Fruit fly (Drosophila melanogaster) whole organism, embryonic: ENCODE data around the gene Ublcp1.
A peak's percentile ranks its signal among the peaks of the same experiment; 100 is the strongest.

Source experiments
- BtbVII ChIP-seq: fragments of 200-800 bp; sonication (Bioruptor generic); optimal IDR thresholded peaks from 3 replicates; lab custom pipeline; 2017; ENCODE audit warnings: missing biosample characterization, mild to moderate bottlenecking, missing genetic modification characterization
- CG10321 ChIP-seq: fragments of 200-800 bp; sonication (Bioruptor generic); IDR thresholded peaks from 2 replicates; pipeline ENCODE4 v1.3.6; 2022; ENCODE audit warnings: missing biosample characterization, missing genetic modification characterization
- CG11085 ChIP-seq: fragments of 200-800 bp; sonication (Bioruptor generic); IDR thresholded peaks from 2 replicates; pipeline ENCODE4 v1.3.6; 2022; ENCODE audit warnings: missing biosample characterization, missing genetic modification characterization
- CG1233 ChIP-seq: fragments of 200-800 bp; sonication (Bioruptor generic); optimal IDR thresholded peaks from 4 replicates; lab custom pipeline; 2018; ENCODE audit warnings: missing biosample characterization, mild to moderate bottlenecking, missing genetic modification characterization
- CG12942 ChIP-seq: fragments of 200-800 bp; sonication (Bioruptor generic); optimal IDR thresholded peaks from 3 replicates; lab custom pipeline; 2016; ENCODE audit warnings: missing biosample characterization, missing genetic modification characterization
- CG14860 ChIP-seq: fragments of 200-800 bp; sonication (Bioruptor generic); IDR thresholded peaks from 3 replicates; pipeline ENCODE4 v1.3.6; 2022; ENCODE audit warnings: missing biosample characterization, missing genetic modification characterization; ENCODE audit not compliant: partially characterized antibody
- CG1529 ChIP-seq: fragments of 200-800 bp; sonication (Bioruptor generic); optimal IDR thresholded peaks from 3 replicates; lab custom pipeline; 2018; ENCODE audit warnings: missing biosample characterization, missing genetic modification characterization
- CG16813 ChIP-seq: fragments of 200-800 bp; sonication (Bioruptor generic); IDR thresholded peaks from 3 replicates; pipeline ENCODE4 v1.3.6; 2022; ENCODE audit warnings: missing biosample characterization, missing genetic modification characterization; ENCODE audit not compliant: partially characterized antibody
- CG16815 ChIP-seq: fragments of 200-800 bp; sonication (Bioruptor generic); optimal IDR thresholded peaks from 3 replicates; lab custom pipeline; 2017; ENCODE audit warnings: missing biosample characterization, mild to moderate bottlenecking, missing genetic modification characterization
- CG17829 ChIP-seq: fragments of 200-800 bp; optimal IDR thresholded peaks from 2 replicates; lab custom pipeline; 2019; ENCODE audit warnings: missing biosample characterization, mild to moderate bottlenecking, missing genetic modification characterization, moderate library complexity
- CG3281 ChIP-seq: fragments of 200-800 bp; sonication (Bioruptor generic); optimal IDR thresholded peaks from 3 replicates; lab custom pipeline; 2017; ENCODE audit warnings: missing biosample characterization, mild to moderate bottlenecking, missing genetic modification characterization
- CG3407 ChIP-seq: fragments of 200-800 bp; sonication (Bioruptor generic); optimal IDR thresholded peaks from 2 replicates; lab custom pipeline; 2018; ENCODE audit warnings: missing biosample characterization, mild to moderate bottlenecking, missing genetic modification characterization
- CG4424 ChIP-seq: fragments of 200-800 bp; sonication (Bioruptor generic); optimal IDR thresholded peaks from 3 replicates; lab custom pipeline; 2016; ENCODE audit warnings: missing biosample characterization, missing genetic modification characterization
- CG6854 ChIP-seq: fragments of 200-800 bp; sonication (Bioruptor generic); optimal IDR thresholded peaks from 3 replicates; lab custom pipeline; 2017; ENCODE audit warnings: missing biosample characterization, mild to moderate bottlenecking, missing genetic modification characterization
- CG7745 ChIP-seq: fragments of 200-800 bp; sonication (Bioruptor generic); optimal IDR thresholded peaks from 2 replicates; lab custom pipeline; 2018; ENCODE audit warnings: missing biosample characterization, mild to moderate bottlenecking, missing genetic modification characterization, moderate library complexity
- CG7928 ChIP-seq: fragments of 200-800 bp; sonication (Bioruptor generic); optimal IDR thresholded peaks from 2 replicates; lab custom pipeline; 2017; ENCODE audit warnings: missing biosample characterization, mild to moderate bottlenecking, missing genetic modification characterization
- CG9609 ChIP-seq: fragments of 200-800 bp; sonication (Bioruptor generic); optimal IDR thresholded peaks from 3 replicates; lab custom pipeline; 2016; ENCODE audit warnings: missing biosample characterization, missing genetic modification characterization
- CG9817 ChIP-seq: fragments of 200-800 bp; sonication (Bioruptor generic); optimal IDR thresholded peaks from 2 replicates; lab custom pipeline; 2018; ENCODE audit warnings: missing biosample characterization, mild to moderate bottlenecking, missing genetic modification characterization, moderate library complexity
- CG9932 ChIP-seq: fragments of 200-800 bp; sonication (Bioruptor generic); IDR thresholded peaks from 2 replicates; pipeline ENCODE4 v1.3.6; 2022; ENCODE audit warnings: missing biosample characterization, missing genetic modification characterization
- Camta ChIP-seq: fragments of 200-800 bp; sonication (Bioruptor generic); optimal IDR thresholded peaks from 2 replicates; lab custom pipeline; 2016; ENCODE audit warnings: missing biosample characterization, missing genetic modification characterization
- D19A ChIP-seq: fragments of 200-800 bp; optimal IDR thresholded peaks from 3 replicates; lab custom pipeline; 2019; ENCODE audit warnings: missing biosample characterization, mild to moderate bottlenecking, missing genetic modification characterization, moderate library complexity
- Deaf1 ChIP-seq: fragments of 200-800 bp; optimal IDR thresholded peaks from 3 replicates; lab custom pipeline; 2019; ENCODE audit warnings: missing biosample characterization, mild to moderate bottlenecking, missing genetic modification characterization, moderate library complexity
- Dip2 ChIP-seq: fragments of 200-800 bp; sonication (Bioruptor generic); IDR thresholded peaks from 2 replicates; pipeline ENCODE4 v1.3.6; 2022; ENCODE audit warnings: missing biosample characterization, missing genetic modification characterization
- Doc3 ChIP-seq: fragments of 200-800 bp; sonication (Bioruptor generic); IDR thresholded peaks from 3 replicates; pipeline ENCODE4 v1.3.6; 2022; ENCODE audit warnings: missing biosample characterization, missing genetic modification characterization; ENCODE audit not compliant: partially characterized antibody
- ERR ChIP-seq: fragments of 200-800 bp; sonication (Bioruptor generic); optimal IDR thresholded peaks from 2 replicates; lab custom pipeline; 2016; ENCODE audit warnings: missing biosample characterization, missing genetic modification characterization
- H15 ChIP-seq: fragments of 200-800 bp; sonication (Bioruptor generic); IDR thresholded peaks from 3 replicates; pipeline ENCODE4 v1.3.6; 2022; ENCODE audit warnings: missing biosample characterization, missing genetic modification characterization
- HHEX ChIP-seq: fragments of 200-800 bp; sonication (Bioruptor generic); optimal IDR thresholded peaks from 3 replicates; lab custom pipeline; 2017; ENCODE audit warnings: missing biosample characterization, mild to moderate bottlenecking, missing genetic modification characterization, missing genetic modification reagents
- HLH4C ChIP-seq: fragments of 200-800 bp; sonication (Bioruptor generic); IDR thresholded peaks from 3 replicates; pipeline ENCODE4 v1.3.6; 2022; ENCODE audit warnings: missing biosample characterization, missing genetic modification characterization; ENCODE audit not compliant: partially characterized antibody
- HmgZ ChIP-seq: fragments of 200-800 bp; sonication (Bioruptor generic); optimal IDR thresholded peaks from 2 replicates; lab custom pipeline; 2018; ENCODE audit warnings: missing biosample characterization, mild to moderate bottlenecking, missing genetic modification characterization
- Hr39 ChIP-seq: fragments of >200 bp; optimal IDR thresholded peaks from 2 replicates; lab custom pipeline; 2017
- Stat92E ChIP-seq, 3 experiments: fragments of >200 bp in 2 of 3; fragments of 200-800 bp in 1 of 3; sonication (Bioruptor generic) in 1 of 3; optimal IDR thresholded peaks; 2 replicates each; lab custom pipeline; 2017 to 2019; ENCODE audit warnings: missing biosample characterization in 3 of 3, missing genetic modification characterization in 3 of 3, mild to moderate bottlenecking in 1 of 3, moderate library complexity in 1 of 3
- Trl ChIP-seq, 3 experiments: fragments of >200 bp in 2 of 3; fragments of 200-800 bp in 1 of 3; sonication (Bioruptor generic) in 1 of 3; optimal IDR thresholded peaks; 2 replicates in 1 of 3; 3 replicates in 2 of 3; lab custom pipeline; 2016 to 2017; ENCODE audit warnings: missing biosample characterization in 1 of 3, missing genetic modification characterization in 1 of 3
- ab ChIP-seq: fragments of 200-800 bp; sonication (Bioruptor generic); optimal IDR thresholded peaks from 2 replicates; lab custom pipeline; 2016; ENCODE audit warnings: missing biosample characterization, missing genetic modification characterization
- amos ChIP-seq: fragments of 200-800 bp; sonication (Bioruptor generic); IDR thresholded peaks from 2 replicates; pipeline ENCODE4 v1.3.6; 2022; ENCODE audit warnings: missing biosample characterization, missing genetic modification characterization; ENCODE audit not compliant: partially characterized antibody
- br ChIP-seq: fragments of >200 bp; optimal IDR thresholded peaks from 2 replicates; lab custom pipeline; 2017
- cas ChIP-seq: fragments of 200-800 bp; sonication (Bioruptor generic); IDR thresholded peaks from 2 replicates; pipeline ENCODE4 v1.3.6; 2022; ENCODE audit warnings: missing biosample characterization, missing genetic modification characterization
- cato ChIP-seq: fragments of 200-800 bp; sonication (Bioruptor generic); optimal IDR thresholded peaks from 2 replicates; lab custom pipeline; 2016; ENCODE audit warnings: missing biosample characterization, missing genetic modification characterization, borderline replicate concordance
- chm ChIP-seq: fragments of 200-800 bp; sonication (Bioruptor generic); IDR thresholded peaks from 2 replicates; pipeline ENCODE4 v1.3.6; 2022; ENCODE audit warnings: missing biosample characterization, missing genetic modification characterization
- gcm ChIP-seq: fragments of 200-800 bp; sonication (Bioruptor generic); optimal IDR thresholded peaks from 2 replicates; lab custom pipeline; 2019; ENCODE audit warnings: missing biosample characterization, mild to moderate bottlenecking, missing genetic modification characterization, moderate library complexity
- hth ChIP-seq: fragments of >200 bp; optimal IDR thresholded peaks from 2 replicates; lab custom pipeline; 2017; ENCODE audit warnings: inconsistent platforms
- insv ChIP-seq, 2 experiments: fragments of 200-800 bp; sonication (Bioruptor generic); optimal IDR thresholded peaks; 3 replicates each; lab custom pipeline; 2016 to 2018; ENCODE audit warnings: missing biosample characterization in 2 of 2, missing genetic modification characterization in 2 of 2
- lmd ChIP-seq: fragments of 200-800 bp; sonication (Bioruptor generic); IDR thresholded peaks from 2 replicates; pipeline ENCODE4 v1.3.6; 2022; ENCODE audit warnings: missing biosample characterization, missing genetic modification characterization
- lov ChIP-seq, 2 experiments: fragments of 200-800 bp in 1 of 2; fragments of >200 bp in 1 of 2; sonication (Bioruptor generic) in 1 of 2; IDR thresholded peaks in 1 of 2; optimal IDR thresholded peaks in 1 of 2; 2 replicates in 1 of 2; 3 replicates in 1 of 2; pipeline versions ENCODE4 v1.3.6 to Lab custom; 2017 to 2022; ENCODE audit warnings: missing biosample characterization in 1 of 2, missing genetic modification characterization in 1 of 2
- mld ChIP-seq: fragments of 200-800 bp; sonication (Bioruptor generic); IDR thresholded peaks from 3 replicates; pipeline ENCODE4 v1.3.6; 2022; ENCODE audit warnings: missing biosample characterization, missing genetic modification characterization; ENCODE audit not compliant: partially characterized antibody
- nerfin-1 ChIP-seq: fragments of 200-800 bp; sonication (Bioruptor generic); optimal IDR thresholded peaks from 3 replicates; lab custom pipeline; 2019; ENCODE audit warnings: missing biosample characterization, mild to moderate bottlenecking, missing genetic modification characterization, moderate library complexity
- otp ChIP-seq: fragments of 200-800 bp; sonication (Bioruptor generic); IDR thresholded peaks from 3 replicates; pipeline ENCODE4, ENCODE4 v1.3.6; 2022; ENCODE audit warnings: missing biosample characterization, missing genetic modification characterization
- p53 ChIP-seq: fragments of 200-800 bp; sonication (Bioruptor generic); optimal IDR thresholded peaks from 2 replicates; lab custom pipeline; 2016; ENCODE audit warnings: missing biosample characterization, missing genetic modification characterization
- pb ChIP-seq: fragments of 200-800 bp; sonication (Bioruptor generic); optimal IDR thresholded peaks from 3 replicates; lab custom pipeline; 2016; ENCODE audit warnings: missing biosample characterization, missing genetic modification characterization
- sc ChIP-seq, 3 experiments: fragments of >200 bp in 2 of 3; fragments of 200-800 bp in 1 of 3; sonication (Bioruptor generic) in 1 of 3; optimal IDR thresholded peaks; 2 replicates in 2 of 3; 3 replicates in 1 of 3; lab custom pipeline; 2017; ENCODE audit warnings: mild to moderate bottlenecking in 1 of 3, missing biosample characterization in 1 of 3, missing genetic modification characterization in 1 of 3, missing genetic modification reagents in 1 of 3
- wdn ChIP-seq: fragments of 200-800 bp; sonication (Bioruptor generic); IDR thresholded peaks from 2 replicates; pipeline ENCODE4 v1.3.6; 2022; ENCODE audit warnings: missing biosample characterization, missing genetic modification characterization

The Ublcp1 gene

dm6 chr3R:23067209-23067826, 6.0 kb downstream of the Ublcp1 start, which contains the start of gene CG17111 (continued):
- TF ChIP-seq CG16813 (no peak), cas (GFP tag; lab: Robert Waterston, UW) (no peak), nerfin-1 (tag; lab: Kevin White, UChicago) (no peak), CG17829 (tag; lab: Kevin White, UChicago) (no peak), lmd (GFP tag; lab: Robert Waterston, UW) (peak; percentile 66), wdn (GFP tag; lab: Robert Waterston, UW) (no peak), lov (optimal IDR thresholded peaks at IDR 0.05; lab: Kevin White, UChicago) (no peak), lov (GFP tag; IDR thresholded peaks at IDR 0.05; lab: Robert Waterston, UW) (no peak), CG3281 (GFP tag; lab: Kevin White, UChicago) (peak; percentile 29), CG14860 (no peak), CG7928 (GFP tag; lab: Kevin White, UChicago) (no peak), D19A (tag; lab: Kevin White, UChicago) (no peak), p53 (GFP tag; lab: Kevin White, UChicago) (no peak), Hr39 (lab: Kevin White, UChicago) (no peak), HLH4C (no peak), cato (GFP tag; lab: Kevin White, UChicago) (no peak), CG3407 (GFP tag; lab: Kevin White, UChicago) (no peak), ERR (GFP tag; lab: Kevin White, UChicago) (no peak), ab (no peak), Stat92E (GFP tag; optimal IDR thresholded peaks at IDR 0.05; lab: Kevin White, UChicago) (no peak), CG9817 (tag; lab: Kevin White, UChicago) (no peak), CG9932 (GFP tag; lab: Robert Waterston, UW) (no peak), CG1529 (no peak), CG16815 (GFP tag; lab: Kevin White, UChicago) (no peak), mld (GFP tag; lab: Robert Waterston, UW) (no peak), sc (optimal IDR thresholded peaks at IDR 0.05; lab: Kevin White, UChicago) (no peak), sc (GFP tag; optimal IDR thresholded peaks at IDR 0.05; lab: Kevin White, UChicago) (no peak), Trl (optimal IDR thresholded peaks at IDR 0.05; lab: Kevin White, UChicago) (no peak), Trl (GFP tag; optimal IDR thresholded peaks at IDR 0.05; lab: Kevin White, UChicago) (no peak), CG7745 (tag; lab: Kevin White, UChicago) (no peak), hth (lab: Kevin White, UChicago) (no peak), Camta (GFP tag; lab: Kevin White, UChicago) (no peak), Dip2 (GFP tag; lab: Robert Waterston, UW) (no peak), amos (GFP tag; lab: Robert Waterston, UW) (no peak), H15 (GFP tag; lab: Robert Waterston, UW) (no peak), BtbVII (GFP tag; lab: Kevin White, UChicago) (no peak), Deaf1 (tag; lab: Kevin White, UChicago) (peak; percentile 8), Doc3 (GFP tag; lab: Robert Waterston, UW) (no peak), insv (GFP tag; optimal IDR thresholded peaks at IDR 0.05; lab: Kevin White, UChicago) (no peak), br (lab: Kevin White, UChicago) (no peak), pb (no peak), CG12942 (no peak), otp (GFP tag; lab: Robert Waterston, UW) (no peak), CG11085 (GFP tag; lab: Robert Waterston, UW) (no peak), gcm (GFP tag; lab: Kevin White, UChicago) (no peak), CG1233 (GFP tag; lab: Kevin White, UChicago) (peak; percentile 4), chm (no peak), CG4424 (GFP tag; lab: Kevin White, UChicago) (peak; percentile 26), CG9609 (GFP tag; lab: Kevin White, UChicago) (no peak), CG10321 (GFP tag; lab: Robert Waterston, UW) (no peak), HmgZ (tag; lab: Kevin White, UChicago) (no peak), HHEX (peak; percentile 46), CG6854 (GFP tag; lab: Kevin White, UChicago) (no peak)
